Fruit fly (Drosophila melanogaster): ENCODE measurements around the gene Pex16.

Pex16 gene

dm6 chr3L:20755585-20755984 is 22.5 kb downstream of the Pex16 start, which contains the start of gene CG33912:
TSS of gene CG33912 (minus strand) at chr3L:20755685.
- no peak for TF ChIP-seq CG11902 (GFP tag; optimal IDR thresholded peaks at IDR 0.05)
- TF ChIP-seq dsx (GFP tag; optimal IDR thresholded peaks at IDR 0.05; ENCODE audit: poor library complexity, severe bottlenecking): no peak
- TF ChIP-seq CG8632 (GFP tag; optimal IDR thresholded peaks at IDR 0.05): no peak
- TF ChIP-seq CG6163 (GFP tag; IDR thresholded peaks at IDR 0.05): no peak
- TF ChIP-seq CG34406 (GFP tag; optimal IDR thresholded peaks at IDR 0.05): no peak
- TF ChIP-seq CG6276 (GFP tag; optimal IDR thresholded peaks at IDR 0.05): no peak
- TF ChIP-seq lz (GFP tag; optimal IDR thresholded peaks at IDR 0.05): no peak
- TF ChIP-seq acj6 (GFP tag; optimal IDR thresholded peaks at IDR 0.05): no peak

- TF ChIP-seq esn (GFP tag; optimal IDR thresholded peaks at IDR 0.05) (no peak), CG15336 (GFP tag; IDR thresholded peaks at IDR 0.05) (no peak), Ets21C (GFP tag; optimal IDR thresholded peaks at IDR 0.05) (no peak), Met (GFP tag; optimal IDR thresholded peaks at IDR 0.05) (no peak), Lpt (GFP tag; optimal IDR thresholded peaks at IDR 0.05) (no peak), CG31627 (GFP tag; optimal IDR thresholded peaks at IDR 0.05) (no peak), CG3919 (GFP tag; optimal IDR thresholded peaks at IDR 0.05) (no peak), CG34406 (GFP tag; optimal IDR thresholded peaks at IDR 0.05) (no peak), CG3032 (tag; optimal IDR thresholded peaks at IDR 0.05) (no peak), CG7368 (GFP tag; optimal IDR thresholded peaks at IDR 0.05) (no peak), Gug (GFP tag; IDR thresholded peaks at IDR 0.05) (no peak), achi (GFP tag; optimal IDR thresholded peaks at IDR 0.05) (no peak), Sox14 (GFP tag; optimal IDR thresholded peaks at IDR 0.05) (no peak), dac (GFP tag; optimal IDR thresholded peaks at IDR 0.05) (no peak), CG6276 (GFP tag; optimal IDR thresholded peaks at IDR 0.05) (no peak), Smox (GFP tag; optimal IDR thresholded peaks at IDR 0.05) (no peak)
These were observed 25.1 kb downstream of the Pex16 start for dm6 chr3L:20752964-20753363.

- TF ChIP-seq CG6808 (GFP tag; optimal IDR thresholded peaks at IDR 0.05) (no peak), vri (GFP tag; optimal IDR thresholded peaks at IDR 0.05) (no peak), OdsH (GFP tag; optimal IDR thresholded peaks at IDR 0.05) (no peak), pdm3 (GFP tag; optimal IDR thresholded peaks at IDR 0.05) (no peak), achi (GFP tag; optimal IDR thresholded peaks at IDR 0.05) (no peak), CG16779 (tag; optimal IDR thresholded peaks at IDR 0.05) (no peak), CG11902 (GFP tag; optimal IDR thresholded peaks at IDR 0.05) (no peak), Blimp-1 (GFP tag; optimal IDR thresholded peaks at IDR 0.05) (no peak), CG10631 (GFP tag; optimal IDR thresholded peaks at IDR 0.05) (no peak), CG1621 (tag; optimal IDR thresholded peaks at IDR 0.05) (no peak), acj6 (GFP tag; optimal IDR thresholded peaks at IDR 0.05) (no peak), CG32006 (GFP tag; optimal IDR thresholded peaks at IDR 0.05) (no peak)
These were observed 27.7 kb downstream of the Pex16 start for dm6 chr3L:20750391-20750790.

dm6 chr3L:20748577-20748976 is 29.5 kb downstream of the Pex16 start:
- TF ChIP-seq fd85E (GFP tag; optimal IDR thresholded peaks at IDR 0.05) (no peak), Eip78C (GFP tag) (peak; percentile 58)

dm6 chr3L:20747299-20747925 is 30.7 kb downstream of the Pex16 start:
- no peak for TF ChIP-seq CG16779 (tag; optimal IDR thresholded peaks at IDR 0.05)
- no peak for TF ChIP-seq CG6808 (GFP tag; optimal IDR thresholded peaks at IDR 0.05)
- TF ChIP-seq Lpt (GFP tag; optimal IDR thresholded peaks at IDR 0.05): no peak
- no peak for TF ChIP-seq CG4318 (GFP tag; optimal IDR thresholded peaks at IDR 0.05)
- no peak for TF ChIP-seq Hr38 (GFP tag; optimal IDR thresholded peaks at IDR 0.05)
- peak; percentile 21 for TF ChIP-seq CG32006 (GFP tag; optimal IDR thresholded peaks at IDR 0.05)
- TF ChIP-seq dac (GFP tag; optimal IDR thresholded peaks at IDR 0.05): no peak
- no peak for TF ChIP-seq Sox15 (GFP tag; optimal IDR thresholded peaks at IDR 0.05)
- TF ChIP-seq net (GFP tag; optimal IDR thresholded peaks at IDR 0.05): peak; percentile 10
- no peak for TF ChIP-seq salr (GFP tag; optimal IDR thresholded peaks at IDR 0.05)
- peak; percentile 38 for TF ChIP-seq pdm3 (GFP tag; optimal IDR thresholded peaks at IDR 0.05)
- TF ChIP-seq Smox (GFP tag; optimal IDR thresholded peaks at IDR 0.05): peak; percentile 33
- no peak for TF ChIP-seq CG15336 (GFP tag; IDR thresholded peaks at IDR 0.05)
- TF ChIP-seq Hr4 (GFP tag; optimal IDR thresholded peaks at IDR 0.05): peak; percentile 38
- TF ChIP-seq CG8632 (GFP tag; optimal IDR thresholded peaks at IDR 0.05): peak; percentile 26
- TF ChIP-seq Eip93F (GFP tag; optimal IDR thresholded peaks at IDR 0.05): no peak
- TF ChIP-seq CG11294 (GFP tag; IDR thresholded peaks at IDR 0.05): no peak
- TF ChIP-seq CG11902 (GFP tag; optimal IDR thresholded peaks at IDR 0.05): no peak
- TF ChIP-seq CG9139 (GFP tag; optimal IDR thresholded peaks at IDR 0.05): no peak
- no peak for TF ChIP-seq CG3032 (tag; optimal IDR thresholded peaks at IDR 0.05)
- no peak for TF ChIP-seq ss (GFP tag; optimal IDR thresholded peaks at IDR 0.05)

Measured in whole organism, prepupa.